Fruit fly (Drosophila melanogaster): ENCODE results near the gene CG13311.
A peak's percentile ranks its signal among the peaks of the same experiment; 100 is the strongest.

- peak; percentile 88 for TF ChIP-seq CG8632 (GFP tag; optimal IDR thresholded peaks at IDR 0.05)
- TF ChIP-seq CG11902 (GFP tag; optimal IDR thresholded peaks at IDR 0.05): peak; percentile 85
- peak; percentile 95 for TF ChIP-seq CG10669 (GFP tag; optimal IDR thresholded peaks at IDR 0.05)
- TF ChIP-seq CG6163 (GFP tag; IDR thresholded peaks at IDR 0.05): peak; percentile 96
These were observed 20.0 kb upstream of the CG13311 start for dm6 chr3L:8821708-8822660.
